Fruit fly (Drosophila melanogaster): ENCODE data around the gene Trxr1.
A peak's percentile ranks its signal among the peaks of the same experiment; 100 is the strongest.

Gene Trxr1

dm6 chrX:8254739-8255326, 12.5 kb downstream of the Trxr1 start (continued):
- TF ChIP-seq dac (GFP tag; optimal IDR thresholded peaks at IDR 0.05) (peak; percentile 24), achi (GFP tag; optimal IDR thresholded peaks at IDR 0.05) (peak; percentile 54), Hr38 (GFP tag; optimal IDR thresholded peaks at IDR 0.05) (no peak), fkh (GFP tag; optimal IDR thresholded peaks at IDR 0.05) (no peak), spab (GFP tag; optimal IDR thresholded peaks at IDR 0.05) (no peak), salr (GFP tag; optimal IDR thresholded peaks at IDR 0.05) (no peak), CG3919 (GFP tag; optimal IDR thresholded peaks at IDR 0.05) (peak; percentile 46), Hr39 (GFP tag; optimal IDR thresholded peaks at IDR 0.05) (peak; percentile 52), Ets96B (tag; optimal IDR thresholded peaks at IDR 0.05) (no peak), CG34406 (GFP tag; optimal IDR thresholded peaks at IDR 0.05) (peak; percentile 71), Sox14 (GFP tag; optimal IDR thresholded peaks at IDR 0.05) (peak; percentile 33), CG1621 (tag; optimal IDR thresholded peaks at IDR 0.05) (no peak), CG6792 (GFP tag; optimal IDR thresholded peaks at IDR 0.05) (peak; percentile 68), CG32006 (GFP tag; optimal IDR thresholded peaks at IDR 0.05) (peak; percentile 65), CG9139 (GFP tag; optimal IDR thresholded peaks at IDR 0.05) (no peak), fd85E (GFP tag; optimal IDR thresholded peaks at IDR 0.05) (no peak), Hr4 (GFP tag; optimal IDR thresholded peaks at IDR 0.05) (peak; percentile 70), CG4318 (GFP tag; optimal IDR thresholded peaks at IDR 0.05) (peak; percentile 34), CG6276 (GFP tag; optimal IDR thresholded peaks at IDR 0.05) (peak; percentile 23), CG16779 (tag; optimal IDR thresholded peaks at IDR 0.05) (no peak), Met (GFP tag; optimal IDR thresholded peaks at IDR 0.05) (peak; percentile 67), Blimp-1 (GFP tag; optimal IDR thresholded peaks at IDR 0.05) (peak; percentile 69), fd59A (GFP tag; optimal IDR thresholded peaks at IDR 0.05) (no peak), CG11294 (GFP tag; IDR thresholded peaks at IDR 0.05) (no peak), CG6808 (GFP tag; optimal IDR thresholded peaks at IDR 0.05) (no peak), Eip75B (GFP tag; optimal IDR thresholded peaks at IDR 0.05) (peak; percentile 61), ss (GFP tag; optimal IDR thresholded peaks at IDR 0.05) (no peak)

DNA sequence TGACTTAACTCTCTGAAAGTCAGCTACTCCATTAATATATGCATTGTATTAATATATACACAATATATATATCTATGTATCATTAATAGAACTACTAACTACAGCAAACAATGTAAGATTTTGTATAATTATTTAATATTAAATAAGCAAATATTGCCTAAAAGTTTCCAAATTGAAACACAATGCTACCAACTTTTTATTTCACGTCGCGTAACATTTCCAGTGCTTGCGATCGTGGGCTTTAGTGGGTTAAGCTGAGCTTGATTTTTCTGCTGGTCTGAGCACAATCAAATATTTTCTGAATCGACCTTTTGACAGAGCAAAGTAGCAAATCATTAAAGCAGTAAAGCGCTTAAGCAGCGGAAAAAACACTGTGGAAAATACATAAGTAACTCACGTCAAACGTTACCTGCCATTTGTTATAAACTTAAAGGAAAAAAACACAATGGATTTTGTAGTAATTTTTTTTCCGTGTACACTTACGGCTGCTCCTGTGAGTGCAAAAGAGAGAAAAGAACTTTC, 16.0 kb downstream of the Trxr1 start:
- TF ChIP-seq achi (GFP tag; optimal IDR thresholded peaks at IDR 0.05): no peak
- TF ChIP-seq Smox (GFP tag; optimal IDR thresholded peaks at IDR 0.05): no peak
- TF ChIP-seq svp (GFP tag): peak; percentile 70
- TF ChIP-seq Hr39 (GFP tag; optimal IDR thresholded peaks at IDR 0.05): no peak
- peak; percentile 33; the same call in 2 of the 3 replicates for TF ChIP-seq CG8119 (GFP tag; IDR thresholded peaks at IDR 0.05)
- no peak for TF ChIP-seq Ets21C (GFP tag; optimal IDR thresholded peaks at IDR 0.05)
- TF ChIP-seq CG31627 (GFP tag; optimal IDR thresholded peaks at IDR 0.05): no peak
- TF ChIP-seq CG10631 (GFP tag; optimal IDR thresholded peaks at IDR 0.05): no peak
- no peak for TF ChIP-seq fd59A (GFP tag; optimal IDR thresholded peaks at IDR 0.05)
- no peak for TF ChIP-seq Sox102F (GFP tag; optimal IDR thresholded peaks at IDR 0.05)
- peak; percentile 36 for TF ChIP-seq CG32006 (GFP tag; optimal IDR thresholded peaks at IDR 0.05)
- TF ChIP-seq CG11902 (GFP tag; optimal IDR thresholded peaks at IDR 0.05): no peak
- TF ChIP-seq topi (GFP tag; optimal IDR thresholded peaks at IDR 0.05): no peak
- TF ChIP-seq CG6163 (GFP tag; IDR thresholded peaks at IDR 0.05): no peak
- TF ChIP-seq OdsH (GFP tag; optimal IDR thresholded peaks at IDR 0.05): no peak
- TF ChIP-seq CG15336 (GFP tag; IDR thresholded peaks at IDR 0.05): peak; percentile 63
- peak; percentile 27 for TF ChIP-seq dsx (GFP tag; optimal IDR thresholded peaks at IDR 0.05; ENCODE audit: poor library complexity, severe bottlenecking)
- no peak for TF ChIP-seq CG11294 (GFP tag; IDR thresholded peaks at IDR 0.05)
- no peak for TF ChIP-seq Met (GFP tag; optimal IDR thresholded peaks at IDR 0.05)
- TF ChIP-seq fkh (GFP tag; optimal IDR thresholded peaks at IDR 0.05): no peak
- TF ChIP-seq CG6808 (GFP tag; optimal IDR thresholded peaks at IDR 0.05): no peak
- no peak for TF ChIP-seq CG10669 (GFP tag; optimal IDR thresholded peaks at IDR 0.05)
- no peak for TF ChIP-seq acj6 (GFP tag; optimal IDR thresholded peaks at IDR 0.05)
- TF ChIP-seq CG6854 (GFP tag; optimal IDR thresholded peaks at IDR 0.05): no peak
- no peak for TF ChIP-seq Eip78C (GFP tag)
- peak; percentile 6 for TF ChIP-seq CG6276 (GFP tag; optimal IDR thresholded peaks at IDR 0.05)
